Fruit fly (Drosophila melanogaster): ENCODE data around the gene Inx2.

dm6 chrX:6988632-6989338, 9.7 kb upstream of the Inx2 start:
- TF ChIP-seq EcR (GFP tag; optimal IDR thresholded peaks at IDR 0.05) (no peak), CG8478 (optimal IDR thresholded peaks at IDR 0.05) (no peak)
